Worm (Caenorhabditis elegans) whole organism, young adult: ENCODE data around the gene pap-3.

Source experiments
- B0261.1 ChIP-seq: sonication (generic microtip); optimal IDR thresholded peaks from 2 replicates; lab custom pipeline; 2016; ENCODE audit warnings: mild to moderate bottlenecking, missing genetic modification characterization, moderate library complexity, missing compliant biosample characterization
- C06A6.2 ChIP-seq: fragments of 200-800 bp; sonication (Bioruptor generic); conservative IDR thresholded peaks from 2 replicates; pipeline ENCODE4 v1.3.6; 2022; ENCODE audit warnings: missing genetic modification characterization, missing compliant biosample characterization
- C17E4.6 ChIP-seq: fragments of 200-800 bp; sonication (Bioruptor generic); IDR thresholded peaks from 2 replicates; pipeline ENCODE4 v1.3.6; 2022; ENCODE audit warnings: missing genetic modification reagents, missing genetic modification characterization, missing compliant biosample characterization
- F10E7.11 ChIP-seq: sonication (generic microtip); optimal IDR thresholded peaks from 2 replicates; lab custom pipeline; 2017; ENCODE audit warnings: mild to moderate bottlenecking, missing genetic modification characterization, moderate library complexity, missing compliant biosample characterization
- T07F8.4 ChIP-seq: sonication (generic microtip); optimal IDR thresholded peaks from 2 replicates; lab custom pipeline; 2016; ENCODE audit warnings: mild to moderate bottlenecking, missing genetic modification characterization, moderate library complexity, missing compliant biosample characterization
- T26A5.8 ChIP-seq: sonication (generic microtip); optimal IDR thresholded peaks from 2 replicates; lab custom pipeline; 2016; ENCODE audit warnings: missing genetic modification characterization, missing compliant biosample characterization
- ama-1 ChIP-seq, 3 experiments: fragments of 150-350 bp in 1 of 3; sonication (generic microtip) in 2 of 3; optimal IDR thresholded peaks; 2 replicates each; lab custom pipeline; 2014 to 2018; ENCODE audit warnings: missing biosample characterization in 2 of 3, missing genetic modification characterization in 2 of 3, missing genetic modification reagents in 2 of 3
- aptf-3 ChIP-seq: fragments of 200-800 bp; sonication (Bioruptor generic); IDR thresholded peaks from 2 replicates; pipeline ENCODE4 v1.3.6; 2022; ENCODE audit warnings: missing genetic modification characterization, missing compliant biosample characterization
- athp-1 ChIP-seq: sonication (generic microtip); optimal IDR thresholded peaks from 2 replicates; lab custom pipeline; 2017; ENCODE audit warnings: mild to moderate bottlenecking, missing genetic modification characterization, missing compliant biosample characterization
- bed-2 ChIP-seq: fragments of 200-800 bp; sonication (Bioruptor generic); IDR thresholded peaks from 2 replicates; pipeline ENCODE4 v1.3.6; 2022; ENCODE audit warnings: missing genetic modification reagents, missing genetic modification characterization, missing compliant biosample characterization
- ccch-3 ChIP-seq: fragments of 200-800 bp; sonication (Bioruptor generic); optimal IDR thresholded peaks from 2 replicates; lab custom pipeline; 2018; ENCODE audit warnings: mild to moderate bottlenecking, missing genetic modification characterization, missing compliant biosample characterization
- dpff-1 ChIP-seq: sonication (generic microtip); optimal IDR thresholded peaks from 2 replicates; lab custom pipeline; 2017; ENCODE audit warnings: mild to moderate bottlenecking, missing genetic modification characterization, missing compliant biosample characterization
- dpl-1 ChIP-seq: fragments of 150-350 bp; optimal IDR thresholded peaks from 2 replicates; lab custom pipeline; 2014; ENCODE audit warnings: missing biosample characterization, missing genetic modification reagents, missing genetic modification characterization
- egl-18 ChIP-seq: fragments of 200-800 bp; sonication (Bioruptor generic); IDR thresholded peaks from 2 replicates; pipeline ENCODE4 v1.3.6; 2022; ENCODE audit warnings: missing genetic modification reagents, missing genetic modification characterization, missing compliant biosample characterization
- egl-44 ChIP-seq: fragments of 200-800 bp; sonication (Bioruptor generic); IDR thresholded peaks from 2 replicates; pipeline ENCODE4 v1.3.6; 2022; ENCODE audit warnings: missing genetic modification reagents, missing genetic modification characterization, missing compliant biosample characterization
- egrh-3 ChIP-seq: fragments of 200-800 bp; sonication (Bioruptor generic); IDR thresholded peaks from 2 replicates; pipeline ENCODE4 v1.3.6; 2022; ENCODE audit warnings: missing genetic modification reagents, missing genetic modification characterization, missing compliant biosample characterization
- ekl-4 ChIP-seq: fragments of 200-800 bp; sonication (Bioruptor generic); IDR thresholded peaks from 2 replicates; pipeline ENCODE4 v1.3.6; 2022; ENCODE audit warnings: missing genetic modification reagents, missing genetic modification characterization, missing compliant biosample characterization
- fkh-3 ChIP-seq: sonication (generic microtip); optimal IDR thresholded peaks from 2 replicates; lab custom pipeline; 2016; ENCODE audit warnings: mild to moderate bottlenecking, missing genetic modification characterization, missing compliant biosample characterization
- hrde-1 ChIP-seq: sonication (generic microtip); optimal IDR thresholded peaks from 2 replicates; lab custom pipeline; 2016; ENCODE audit warnings: missing genetic modification characterization, mild to moderate bottlenecking, missing compliant biosample characterization, moderate library complexity, missing genotype, missing genetic modification reagents, borderline replicate concordance
- let-607 ChIP-seq, 2 experiments: fragments of 200-800 bp in 1 of 2; sonication (Bioruptor generic) in 1 of 2; sonication (generic microtip) in 1 of 2; optimal IDR thresholded peaks; 2 replicates each; lab custom pipeline; 2016 to 2018; ENCODE audit warnings: mild to moderate bottlenecking in 2 of 2, missing compliant biosample characterization in 2 of 2, missing genetic modification characterization in 2 of 2, moderate library complexity in 2 of 2, missing genotype in 1 of 2
- lin-35 ChIP-seq, 3 experiments: fragments of 150-350 bp in 2 of 3; sonication (generic microtip) in 1 of 3; optimal IDR thresholded peaks; 2 replicates each; lab custom pipeline; 2014 to 2018; ENCODE audit warnings: missing biosample characterization in 3 of 3, missing genetic modification characterization in 3 of 3, missing genetic modification reagents in 3 of 3
- madf-3 ChIP-seq: fragments of 200-800 bp; sonication (Bioruptor generic); IDR thresholded peaks from 2 replicates; pipeline ENCODE4 v1.3.6; 2022; ENCODE audit warnings: missing genetic modification reagents, missing genetic modification characterization, missing compliant biosample characterization
- mcd-1 ChIP-seq: fragments of 200-800 bp; sonication (Bioruptor generic); IDR thresholded peaks from 2 replicates; pipeline ENCODE4 v1.3.6; 2022; ENCODE audit warnings: missing genetic modification reagents, missing genetic modification characterization, missing compliant biosample characterization
- nfya-2 ChIP-seq: fragments of 200-800 bp; sonication (Bioruptor generic); IDR thresholded peaks from 2 replicates; pipeline ENCODE4 v1.3.6; 2022; ENCODE audit warnings: missing genetic modification reagents, missing genetic modification characterization, missing compliant biosample characterization
- nhr-120 ChIP-seq: fragments of 200-800 bp; sonication (Bioruptor generic); IDR thresholded peaks from 2 replicates; pipeline ENCODE4 v1.3.6; 2022; ENCODE audit warnings: missing genetic modification characterization, missing compliant biosample characterization
- sdz-38 ChIP-seq: sonication (generic microtip); optimal IDR thresholded peaks from 2 replicates; lab custom pipeline; 2016; ENCODE audit warnings: missing genotype, missing genetic modification characterization, missing compliant biosample characterization
- snpc-1.1 ChIP-seq: sonication (generic microtip); optimal IDR thresholded peaks from 2 replicates; lab custom pipeline; 2017; ENCODE audit warnings: missing genetic modification characterization, mild to moderate bottlenecking, missing compliant biosample characterization, antibody characterized with exemption, moderate library complexity, missing genotype, missing genetic modification reagents; ENCODE audit not compliant: insufficient read depth
- somi-1 ChIP-seq: fragments of 200-800 bp; sonication (Bioruptor generic); optimal IDR thresholded peaks from 2 replicates; lab custom pipeline; 2018; ENCODE audit warnings: mild to moderate bottlenecking, missing genetic modification characterization, missing compliant biosample characterization
- zfh-2 ChIP-seq: fragments of 200-800 bp; sonication (Bioruptor generic); conservative IDR thresholded peaks from 2 replicates; pipeline ENCODE4 v1.3.6; 2022; ENCODE audit warnings: missing genetic modification reagents, missing genetic modification characterization, missing compliant biosample characterization
- zim-3 ChIP-seq: sonication (generic microtip); optimal IDR thresholded peaks from 2 replicates; lab custom pipeline; 2017; ENCODE audit warnings: mild to moderate bottlenecking, missing genetic modification characterization, moderate library complexity, missing compliant biosample characterization
- ztf-18 ChIP-seq: sonication (generic microtip); optimal IDR thresholded peaks from 2 replicates; lab custom pipeline; 2016; ENCODE audit warnings: missing genotype, mild to moderate bottlenecking, missing genetic modification characterization, missing compliant biosample characterization

The pap-3 gene

ce11 chrII:11766472-11766871 is 49.9 kb downstream of the pap-3 start, which contains the start of gene F44E5.2:
TSS of gene F44E5.2 (plus strand) at chrII:11766772.
- TF ChIP-seq B0261.1 (tag; lab: Kevin White, UChicago) (no peak), ama-1 (optimal IDR thresholded peaks at IDR 0.05; lab: Kevin White, UChicago) (no peak), ama-1 (GFP tag; optimal IDR thresholded peaks at IDR 0.05; lab: Kevin White, UChicago) (no peak), ccch-3 (no peak), madf-3 (GFP tag; lab: Robert Waterston, UW) (no peak), hrde-1 (tag; lab: Kevin White, UChicago) (no peak), let-607 (tag; optimal IDR thresholded peaks at IDR 0.05; lab: Kevin White, UChicago) (no peak), egl-18 (GFP tag; lab: Robert Waterston, UW) (no peak), aptf-3 (GFP tag; lab: Robert Waterston, UW) (no peak), ekl-4 (no peak), dpff-1 (no peak), nhr-120 (GFP tag; lab: Robert Waterston, UW) (no peak), F10E7.11 (tag; lab: Kevin White, UChicago) (no peak), ztf-18 (tag; lab: Kevin White, UChicago) (no peak), C17E4.6 (GFP tag; lab: Robert Waterston, UW) (no peak), dpl-1 (no peak), somi-1 (GFP tag; lab: Kevin White, UChicago) (no peak), egl-44 (GFP tag; lab: Robert Waterston, UW) (no peak), zim-3 (tag; lab: Kevin White, UChicago) (no peak), snpc-1.1 (tag; lab: Kevin White, UChicago) (no peak), lin-35 (GFP tag; optimal IDR thresholded peaks at IDR 0.05; lab: Kevin White, UChicago) (no peak)

DNA sequence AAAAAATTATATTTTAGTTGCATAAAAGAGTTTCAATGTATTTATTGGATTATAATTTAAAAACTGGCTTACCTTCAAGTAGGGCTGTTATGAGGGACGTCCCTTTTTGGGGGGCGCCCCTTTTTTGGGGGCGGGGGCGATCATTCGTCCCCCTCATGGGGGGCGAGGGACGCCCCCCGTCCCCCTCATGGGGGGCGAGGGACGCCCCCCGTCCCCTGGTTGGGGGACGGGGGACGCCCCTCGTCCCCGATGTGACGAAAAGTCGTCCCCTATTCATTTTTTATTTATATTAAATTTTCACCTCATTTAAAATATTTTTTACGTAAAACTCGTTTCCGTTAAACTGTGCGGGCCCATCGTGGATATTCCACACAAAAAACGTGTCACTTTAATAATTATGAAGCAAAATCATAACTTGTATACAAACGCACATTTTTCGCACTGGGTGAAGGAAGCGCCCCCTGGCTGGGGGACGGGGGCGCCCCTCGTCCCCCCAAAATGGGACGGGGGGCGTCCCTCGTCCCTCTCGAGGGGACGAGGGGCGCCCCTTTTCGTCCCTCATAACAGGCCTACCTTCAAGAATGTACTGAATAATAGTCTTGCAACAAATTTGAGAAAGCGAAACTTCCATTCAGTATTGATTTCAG is 50.7 kb downstream of the pap-3 start:
- TF ChIP-seq T26A5.8 (tag; lab: Kevin White, UChicago) (no peak), mcd-1 (GFP tag; lab: Robert Waterston, UW) (no peak; the same call in 1 of the 2 replicates), fkh-3 (tag; lab: Kevin White, UChicago) (no peak), zfh-2 (GFP tag; lab: Robert Waterston, UW) (peak; percentile 88), sdz-38 (tag; lab: Kevin White, UChicago) (no peak), nfya-2 (GFP tag; lab: Robert Waterston, UW) (no peak), athp-1 (no peak), bed-2 (GFP tag; lab: Robert Waterston, UW) (no peak), C06A6.2 (GFP tag; lab: Robert Waterston, UW) (no peak), madf-3 (GFP tag; lab: Robert Waterston, UW) (no peak), T07F8.4 (no peak), egrh-3 (GFP tag; lab: Robert Waterston, UW) (peak; percentile 99)
